Fruit fly (Drosophila melanogaster) whole organism, larva: ENCODE results near the gene CG42450.

Source experiments
- noc ChIP-seq: fragments of 200-800 bp; sonication (Bioruptor generic); optimal IDR thresholded peaks from 3 replicates; lab custom pipeline; 2019; ENCODE audit warnings: missing biosample characterization, mild to moderate bottlenecking, missing genetic modification characterization, moderate library complexity

Gene CG42450

dm6 chrX:18813049-18813448 lies at the start of gene CG42450:
Gene CG42450, plus strand, starts transcription at chrX:18813297.
- TF ChIP-seq noc: no peak

- no peak for TF ChIP-seq noc
Observed at dm6 chrX:18771356-18771755, 41.7 kb upstream of the CG42450 start.

- TF ChIP-seq noc: no peak
Observed at dm6 chrX:18771995-18772394, 41.1 kb upstream of the CG42450 start.

- no peak for TF ChIP-seq noc
Observed at dm6 chrX:18773817-18774216, 39.3 kb upstream of the CG42450 start, which contains the start of gene CCKLR-17D3. Gene CCKLR-17D3, minus strand, starts transcription at chrX:18774027.

- TF ChIP-seq noc: no peak
Observed at dm6 chrX:18774818-18775343, 38.2 kb upstream of the CG42450 start, which contains the start of gene CG6891. Gene CG6891, plus strand, starts transcription at chrX:18775228.

- no peak for TF ChIP-seq noc
Observed at dm6 chrX:18775839-18776538, 37.1 kb upstream of the CG42450 start.

- TF ChIP-seq noc: no peak
Observed at dm6 chrX:18776976-18777925, 35.8 kb upstream of the CG42450 start.

dm6 chrX:18779662-18780061 lies 33.4 kb upstream of the CG42450 start:
- TF ChIP-seq noc: no peak

dm6 chrX:18780260-18780659 lies 32.8 kb upstream of the CG42450 start:
- TF ChIP-seq noc: no peak

dm6 chrX:18783417-18784123 lies 29.5 kb upstream of the CG42450 start, which contains the start of gene CG18259:
Gene CG18259, minus strand, starts transcription at chrX:18783494.
- no peak for TF ChIP-seq noc

- no peak for TF ChIP-seq noc
Observed at dm6 chrX:18788143-18788745, 24.9 kb upstream of the CG42450 start, which contains the start of the genes CG6961 and S6KL. Gene CG6961, minus strand, starts transcription at chrX:18788210. Gene S6KL, plus strand, starts transcription at chrX:18788464.

- peak; percentile 53 for TF ChIP-seq noc
Observed at dm6 chrX:18789353-18790210, 23.5 kb upstream of the CG42450 start.

dm6 chrX:18791368-18791767 lies 21.7 kb upstream of the CG42450 start, which contains the start of gene Atg101:
Gene Atg101, plus strand, starts transcription at chrX:18791668.
- TF ChIP-seq noc: no peak

- TF ChIP-seq noc: no peak
Observed at dm6 chrX:18797567-18797966, 15.5 kb upstream of the CG42450 start, which contains the start of gene bnb. Gene bnb, minus strand, starts transcription at chrX:18797687.
